Fruit fly (Drosophila melanogaster): ENCODE data around the gene PNUTS.

PNUTS gene

dm6 chr2L:870749-871418, 619 bp downstream of the PNUTS start:
- no peak for TF ChIP-seq EcR (GFP tag; optimal IDR thresholded peaks at IDR 0.05)
- TF ChIP-seq usp (GFP tag; optimal IDR thresholded peaks at IDR 0.05): no peak
- no peak for TF ChIP-seq psq (optimal IDR thresholded peaks at IDR 0.05)
- no peak for TF ChIP-seq CG8478 (optimal IDR thresholded peaks at IDR 0.05)
- no peak for TF ChIP-seq pan (optimal IDR thresholded peaks at IDR 0.05)
- no peak for TF ChIP-seq Dll (optimal IDR thresholded peaks at IDR 0.05)

dm6 chr2L:871419-871846, 1.2 kb downstream of the PNUTS start:
- TF ChIP-seq EcR (GFP tag; optimal IDR thresholded peaks at IDR 0.05) (no peak), usp (GFP tag; optimal IDR thresholded peaks at IDR 0.05) (no peak), CG8478 (optimal IDR thresholded peaks at IDR 0.05) (no peak), psq (optimal IDR thresholded peaks at IDR 0.05) (no peak), pan (optimal IDR thresholded peaks at IDR 0.05) (no peak), Dll (optimal IDR thresholded peaks at IDR 0.05) (no peak)

dm6 chr2L:873724-874504, 3.6 kb downstream of the PNUTS start:
- TF ChIP-seq EcR (GFP tag; optimal IDR thresholded peaks at IDR 0.05) (no peak), psq (optimal IDR thresholded peaks at IDR 0.05) (no peak), usp (GFP tag; optimal IDR thresholded peaks at IDR 0.05) (no peak), Dll (optimal IDR thresholded peaks at IDR 0.05) (no peak), CG8478 (optimal IDR thresholded peaks at IDR 0.05) (no peak), pan (optimal IDR thresholded peaks at IDR 0.05) (no peak)

- no peak for TF ChIP-seq usp (GFP tag; optimal IDR thresholded peaks at IDR 0.05)
- TF ChIP-seq EcR (GFP tag; optimal IDR thresholded peaks at IDR 0.05): no peak
- no peak for TF ChIP-seq Dll (optimal IDR thresholded peaks at IDR 0.05)
- no peak for TF ChIP-seq psq (optimal IDR thresholded peaks at IDR 0.05)
- TF ChIP-seq CG8478 (optimal IDR thresholded peaks at IDR 0.05): no peak
- TF ChIP-seq pan (optimal IDR thresholded peaks at IDR 0.05): no peak
Measured at dm6 chr2L:877002-877401, 6.7 kb downstream of the PNUTS start, which contains the start of gene ninaA. Gene ninaA, plus strand, starts transcription at chr2L:877302.

dm6 chr2L:884970-885369, 14.7 kb downstream of the PNUTS start, which contains the start of gene CG15824:
Gene CG15824, minus strand, starts transcription at chr2L:885141.
- no peak for TF ChIP-seq EcR (GFP tag; optimal IDR thresholded peaks at IDR 0.05)
- no peak for TF ChIP-seq usp (GFP tag; optimal IDR thresholded peaks at IDR 0.05)
- TF ChIP-seq Dll (optimal IDR thresholded peaks at IDR 0.05): no peak
- TF ChIP-seq pan (optimal IDR thresholded peaks at IDR 0.05): no peak
- TF ChIP-seq CG8478 (optimal IDR thresholded peaks at IDR 0.05): no peak
- no peak for TF ChIP-seq psq (optimal IDR thresholded peaks at IDR 0.05)

- TF ChIP-seq EcR (GFP tag; optimal IDR thresholded peaks at IDR 0.05) (no peak), CG8478 (optimal IDR thresholded peaks at IDR 0.05) (no peak), Dll (optimal IDR thresholded peaks at IDR 0.05) (no peak), pan (optimal IDR thresholded peaks at IDR 0.05) (no peak), psq (optimal IDR thresholded peaks at IDR 0.05) (no peak), usp (GFP tag; optimal IDR thresholded peaks at IDR 0.05) (no peak)
Measured at dm6 chr2L:886743-887142, 16.5 kb downstream of the PNUTS start.

dm6 chr2L:887788-888187, 17.5 kb downstream of the PNUTS start:
- TF ChIP-seq EcR (GFP tag; optimal IDR thresholded peaks at IDR 0.05) (no peak), CG8478 (optimal IDR thresholded peaks at IDR 0.05) (no peak), pan (optimal IDR thresholded peaks at IDR 0.05) (no peak), usp (GFP tag; optimal IDR thresholded peaks at IDR 0.05) (no peak), Dll (optimal IDR thresholded peaks at IDR 0.05) (no peak), psq (optimal IDR thresholded peaks at IDR 0.05) (no peak)

dm6 chr2L:889799-890198, 19.5 kb downstream of the PNUTS start:
- TF ChIP-seq pan (optimal IDR thresholded peaks at IDR 0.05): no peak
- no peak for TF ChIP-seq EcR (GFP tag; optimal IDR thresholded peaks at IDR 0.05)
- TF ChIP-seq psq (optimal IDR thresholded peaks at IDR 0.05): no peak
- no peak for TF ChIP-seq Dll (optimal IDR thresholded peaks at IDR 0.05)
- TF ChIP-seq usp (GFP tag; optimal IDR thresholded peaks at IDR 0.05): no peak
- TF ChIP-seq CG8478 (optimal IDR thresholded peaks at IDR 0.05): no peak

- no peak for TF ChIP-seq Dll (optimal IDR thresholded peaks at IDR 0.05)
- no peak for TF ChIP-seq psq (optimal IDR thresholded peaks at IDR 0.05)
- TF ChIP-seq CG8478 (optimal IDR thresholded peaks at IDR 0.05): no peak
- TF ChIP-seq usp (GFP tag; optimal IDR thresholded peaks at IDR 0.05): no peak
- TF ChIP-seq pan (optimal IDR thresholded peaks at IDR 0.05): no peak
- no peak for TF ChIP-seq EcR (GFP tag; optimal IDR thresholded peaks at IDR 0.05)
Measured at dm6 chr2L:892461-892860, 22.2 kb downstream of the PNUTS start.

- TF ChIP-seq pan (optimal IDR thresholded peaks at IDR 0.05): no peak
- TF ChIP-seq Dll (optimal IDR thresholded peaks at IDR 0.05): no peak
- TF ChIP-seq psq (optimal IDR thresholded peaks at IDR 0.05): no peak
Measured at dm6 chr2L:893171-893570, 22.9 kb downstream of the PNUTS start.

dm6 chr2L:895448-895847, 25.2 kb downstream of the PNUTS start:
- TF ChIP-seq CG8478 (optimal IDR thresholded peaks at IDR 0.05) (no peak), usp (GFP tag; optimal IDR thresholded peaks at IDR 0.05) (no peak), psq (optimal IDR thresholded peaks at IDR 0.05) (no peak), EcR (GFP tag; optimal IDR thresholded peaks at IDR 0.05) (no peak), Dll (optimal IDR thresholded peaks at IDR 0.05) (no peak), pan (optimal IDR thresholded peaks at IDR 0.05) (no peak)

- TF ChIP-seq psq (optimal IDR thresholded peaks at IDR 0.05) (no peak), EcR (GFP tag; optimal IDR thresholded peaks at IDR 0.05) (no peak), CG8478 (optimal IDR thresholded peaks at IDR 0.05) (no peak), Dll (optimal IDR thresholded peaks at IDR 0.05) (no peak), pan (optimal IDR thresholded peaks at IDR 0.05) (no peak)
Measured at dm6 chr2L:897124-897523, 26.9 kb downstream of the PNUTS start.

Data from whole organism.